Worm (Caenorhabditis elegans) whole organism, late embryonic: ENCODE data around the gene gcy-11.

Experiments used
- Y22D7AL.16 ChIP-seq: sonication (generic microtip); optimal IDR thresholded peaks from 2 replicates; lab custom pipeline; 2016; ENCODE audit warnings: missing genetic modification characterization, missing compliant biosample characterization
- ama-1 ChIP-seq: fragments of 150-350 bp; optimal IDR thresholded peaks from 2 replicates; lab custom pipeline; 2014
- dve-1 ChIP-seq: sonication (generic microtip); optimal IDR thresholded peaks from 2 replicates; lab custom pipeline; 2017; ENCODE audit warnings: antibody characterized with exemption, mild to moderate bottlenecking, missing genetic modification characterization, missing compliant biosample characterization
- fkh-6 ChIP-seq: sonication (generic microtip); optimal IDR thresholded peaks from 2 replicates; lab custom pipeline; 2016; ENCODE audit warnings: missing genetic modification characterization, missing compliant biosample characterization
- pax-1 ChIP-seq: fragments of 150-350 bp; optimal IDR thresholded peaks from 2 replicates; lab custom pipeline; 2014; ENCODE audit warnings: missing biosample characterization, missing genetic modification characterization
- ztf-16 ChIP-seq: sonication (generic microtip); optimal IDR thresholded peaks from 2 replicates; lab custom pipeline; 2017; ENCODE audit warnings: missing genetic modification characterization, missing compliant biosample characterization

DNA sequence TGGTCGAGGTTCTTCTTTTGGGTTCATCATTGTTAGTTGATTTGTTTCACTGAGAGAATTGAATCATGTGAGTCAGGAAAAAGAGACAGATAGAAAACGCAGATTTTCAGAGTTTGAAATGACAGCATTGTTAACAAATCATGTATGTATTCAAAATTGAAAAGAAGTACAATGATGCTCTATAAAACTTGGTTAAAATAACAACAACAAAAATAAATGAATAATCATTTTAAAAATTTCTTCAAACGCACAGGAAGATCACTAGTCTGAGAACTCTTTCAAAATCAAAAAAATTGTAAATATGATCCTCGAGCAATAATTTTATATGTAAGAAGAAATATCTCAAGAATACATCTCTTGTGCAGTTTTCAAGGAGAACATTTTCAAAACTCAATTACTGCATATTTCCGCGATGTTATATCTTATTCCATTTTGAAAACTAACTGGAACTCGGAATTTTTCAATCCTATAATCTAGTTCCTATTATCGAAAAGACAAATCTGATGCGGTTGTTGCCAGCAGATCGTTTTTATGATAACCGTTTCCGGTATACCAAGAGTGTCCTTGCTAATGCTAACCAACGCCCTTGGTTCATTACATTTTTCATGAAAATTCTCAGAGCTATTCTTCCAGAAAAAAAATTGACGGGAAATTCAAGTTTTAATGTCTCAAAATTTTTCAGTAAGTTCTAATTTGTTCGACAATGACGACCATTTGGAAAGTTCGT lies 41.3 kb upstream of the gcy-11 start, which contains the start of gene lido-1:
- TF ChIP-seq pax-1 (tag; lab: Kevin White, UChicago) (no peak), ztf-16 (tag; lab: Kevin White, UChicago) (no peak), dve-1 (no peak), fkh-6 (no peak), Y22D7AL.16 (tag; lab: Kevin White, UChicago) (no peak), ama-1 (lab: Kevin White, UChicago) (no peak)
